Fruit fly (Drosophila melanogaster): ENCODE results near the gene nej.

Gene nej

dm6 chrX:9687623-9688022 lies 757 bp upstream of the nej start (continued):
- TF ChIP-seq CG14860 (GFP tag; IDR thresholded peaks at IDR 0.05; ENCODE audit: partially characterized antibody): no peak
- TF ChIP-seq zf30C (GFP tag; optimal IDR thresholded peaks at IDR 0.05): peak; percentile 98
- TF ChIP-seq CG13894 (tag; optimal IDR thresholded peaks at IDR 0.05): peak; percentile 95
- TF ChIP-seq pzg (GFP tag; optimal IDR thresholded peaks at IDR 0.05): peak; percentile 46
- peak; percentile 95 for TF ChIP-seq nerfin-1 (tag; optimal IDR thresholded peaks at IDR 0.05)
- peak; percentile 93 for TF ChIP-seq E2f1 (GFP tag; IDR thresholded peaks at IDR 0.05)
- peak; percentile 81 for TF ChIP-seq CG7786 (GFP tag; optimal IDR thresholded peaks at IDR 0.05)
- TF ChIP-seq seq (GFP tag; IDR thresholded peaks at IDR 0.05): peak; percentile 94
- peak; percentile 77 for TF ChIP-seq CG30020 (tag; optimal IDR thresholded peaks at IDR 0.05)
- peak; percentile 95 for TF ChIP-seq CG8388 (GFP tag; optimal IDR thresholded peaks at IDR 0.05)
- TF ChIP-seq CG10274 (GFP tag; optimal IDR thresholded peaks at IDR 0.05): peak; percentile 80
- peak; percentile 86 for TF ChIP-seq CG16815 (GFP tag; optimal IDR thresholded peaks at IDR 0.05)
- TF ChIP-seq danr (GFP tag; IDR thresholded peaks at IDR 0.05): peak; percentile 86
- TF ChIP-seq salm (tag; optimal IDR thresholded peaks at IDR 0.05): peak; percentile 97
- peak; percentile 94 for TF ChIP-seq Blimp-1 (GFP tag; optimal IDR thresholded peaks at IDR 0.05)
- no peak for TF ChIP-seq sna (GFP tag; IDR thresholded peaks at IDR 0.05; ENCODE audit: partially characterized antibody)
- TF ChIP-seq prd (optimal IDR thresholded peaks at IDR 0.05): no peak
- peak; percentile 91 for TF ChIP-seq prd (GFP tag; IDR thresholded peaks at IDR 0.05)
- peak; percentile 76 for TF ChIP-seq CG10462 (GFP tag; optimal IDR thresholded peaks at IDR 0.05)
- peak; percentile 95 for TF ChIP-seq ase (GFP tag; IDR thresholded peaks at IDR 0.05)
- peak; percentile 83 for TF ChIP-seq Usf (GFP tag; optimal IDR thresholded peaks at IDR 0.05)
- peak; percentile 89 for TF ChIP-seq sisA (GFP tag; IDR thresholded peaks at IDR 0.05)
- peak; percentile 88 for TF ChIP-seq C15 (GFP tag; IDR thresholded peaks at IDR 0.05)
- peak; percentile 93 for TF ChIP-seq nau (GFP tag; optimal IDR thresholded peaks at IDR 0.05)
- peak; percentile 87 for TF ChIP-seq trh (GFP tag; optimal IDR thresholded peaks at IDR 0.05)
- TF ChIP-seq Lpt (GFP tag; optimal IDR thresholded peaks at IDR 0.05): no peak
- TF ChIP-seq otp (GFP tag; IDR thresholded peaks at IDR 0.05): peak; percentile 93
- peak; percentile 70 for TF ChIP-seq emc (GFP tag; optimal IDR thresholded peaks at IDR 0.05)
- peak; percentile 18 for TF ChIP-seq CG15073 (GFP tag; optimal IDR thresholded peaks at IDR 0.05)
- TF ChIP-seq unc-4 (GFP tag; IDR thresholded peaks at IDR 0.05; ENCODE audit: partially characterized antibody): no peak
- peak; percentile 44 for TF ChIP-seq CG14965 (GFP tag; optimal IDR thresholded peaks at IDR 0.05; ENCODE audit: borderline replicate concordance)
- peak; percentile 87 for TF ChIP-seq CG1603 (tag; optimal IDR thresholded peaks at IDR 0.05)
- TF ChIP-seq chif (GFP tag; optimal IDR thresholded peaks at IDR 0.05): peak; percentile 61 to 77
- TF ChIP-seq cg (GFP tag; optimal IDR thresholded peaks at IDR 0.05): no peak
- no peak for TF ChIP-seq hth (optimal IDR thresholded peaks at IDR 0.05)
- 0 out of 3 replicates have a peak, but pooled peaks have one; percentile 59 for TF ChIP-seq CG2199 (GFP tag; IDR thresholded peaks at IDR 0.05)
- peak; percentile 72 for TF ChIP-seq Adf1 (GFP tag; IDR thresholded peaks at IDR 0.05)
- peak; percentile 93 for TF ChIP-seq CG2120 (GFP tag; optimal IDR thresholded peaks at IDR 0.05)
- peak; percentile 82 for TF ChIP-seq CG5245 (GFP tag; optimal IDR thresholded peaks at IDR 0.05)
- peak; percentile 87 for TF ChIP-seq Dad (GFP tag; optimal IDR thresholded peaks at IDR 0.05)
- peak; percentile 93 for TF ChIP-seq tgo (GFP tag; IDR thresholded peaks at IDR 0.05)
- peak; percentile 83 for TF ChIP-seq CG18764 (GFP tag; optimal IDR thresholded peaks at IDR 0.05)
- TF ChIP-seq sqz (GFP tag; optimal IDR thresholded peaks at IDR 0.05): peak; percentile 94
- peak; percentile 72 for TF ChIP-seq Lim3 (GFP tag; IDR thresholded peaks at IDR 0.05)
- TF ChIP-seq Gsc (GFP tag; IDR thresholded peaks at IDR 0.05): peak; percentile 59; the same call in 1 of the 2 replicates
- no peak for TF ChIP-seq ato (GFP tag; IDR thresholded peaks at IDR 0.05; ENCODE audit: partially characterized antibody)
- no peak for TF ChIP-seq eve (GFP tag; optimal IDR thresholded peaks at IDR 0.05)
- TF ChIP-seq Med (GFP tag): peak; percentile 97
- TF ChIP-seq CrebB (tag; optimal IDR thresholded peaks at IDR 0.05): peak; percentile 96
- TF ChIP-seq Deaf1 (tag; optimal IDR thresholded peaks at IDR 0.05): peak; percentile 79
- no peak for TF ChIP-seq CG34224 (GFP tag; IDR thresholded peaks at IDR 0.05; ENCODE audit: partially characterized antibody)
- TF ChIP-seq chn (GFP tag; optimal IDR thresholded peaks at IDR 0.05): peak; percentile 83

Data from whole organism, embryonic.